Worm (Caenorhabditis elegans) whole organism, early embryonic: ENCODE measurements around the gene fbxb-48.

Experiments
- ama-1 ChIP-seq: fragments of 150-350 bp; optimal IDR thresholded peaks from 2 replicates; lab custom pipeline; 2014
- flt-1 ChIP-seq: fragments of 200-800 bp; sonication (Bioruptor generic); IDR thresholded peaks from 2 replicates; pipeline ENCODE4 v1.3.6; 2022; ENCODE audit warnings: missing genetic modification characterization, missing compliant biosample characterization
- hmbx-1 ChIP-seq: sonication (generic microtip); optimal IDR thresholded peaks from 2 replicates; lab custom pipeline; 2016; ENCODE audit warnings: mild to moderate bottlenecking, missing genetic modification characterization, missing compliant biosample characterization

- TF ChIP-seq ama-1 (lab: Kevin White, UChicago) (no peak), flt-1 (GFP tag; lab: Robert Waterston, UW) (no peak), hmbx-1 (no peak)
These were observed 47.7 kb upstream of the fbxb-48 start for ce11 chrII:1766715-1767114.
